Worm (Caenorhabditis elegans) whole organism, L3 larva: ENCODE results near the gene F44G4.6.

ENCODE experiments used
- ama-1 ChIP-seq: fragments of 150-350 bp; optimal IDR thresholded peaks from 2 replicates; lab custom pipeline; 2018
- nhr-11 ChIP-seq: fragments of 150-350 bp; optimal IDR thresholded peaks from 2 replicates; lab custom pipeline; 2014; ENCODE audit warnings: missing biosample characterization, missing genetic modification characterization
- nhr-76 ChIP-seq: fragments of 150-350 bp; sonication (generic microtip); optimal IDR thresholded peaks from 5 replicates; lab custom pipeline; 2014; ENCODE audit warnings: missing biosample characterization, missing genetic modification characterization
- unc-62 ChIP-seq: fragments of 150-350 bp; sonication (generic microtip); optimal IDR thresholded peaks from 4 replicates; lab custom pipeline; 2014; ENCODE audit warnings: missing biosample characterization, missing genetic modification reagents, missing genetic modification characterization
- zag-1 ChIP-seq: fragments of 150-350 bp; optimal IDR thresholded peaks from 2 replicates; lab custom pipeline; 2014; ENCODE audit warnings: missing biosample characterization, missing genetic modification characterization

- TF ChIP-seq unc-62 (GFP tag; lab: Kevin White, UChicago), result no peak
- no peak for TF ChIP-seq nhr-76 (tag; lab: Kevin White, UChicago)
- TF ChIP-seq zag-1 (tag; lab: Kevin White, UChicago), result no peak
- no peak for TF ChIP-seq ama-1
- TF ChIP-seq nhr-11, result no peak
Observed at ce11 chrII:8982683-8983082, 18.9 kb downstream of the F44G4.6 start, which contains the start of gene C18E9.7.
